Worm (Caenorhabditis elegans) whole organism, midembryonic: ENCODE results near the gene trd-1.

Source experiments
- T22C8.4 ChIP-seq: fragments of 200-800 bp; sonication (Bioruptor generic); IDR thresholded peaks from 2 replicates; pipeline ENCODE4 v1.3.6; 2022; ENCODE audit warnings: missing genetic modification characterization, missing compliant biosample characterization
- cog-1 ChIP-seq: sonication (generic microtip); optimal IDR thresholded peaks from 2 replicates; lab custom pipeline; 2016; ENCODE audit warnings: missing genetic modification characterization, missing compliant biosample characterization
- flt-1 ChIP-seq: fragments of 200-800 bp; sonication (Bioruptor generic); IDR thresholded peaks from 2 replicates; pipeline ENCODE4 v1.3.6; 2022; ENCODE audit warnings: missing genetic modification characterization, missing compliant biosample characterization
- klf-2 ChIP-seq: fragments of 200-800 bp; sonication (Bioruptor generic); conservative IDR thresholded peaks from 2 replicates; pipeline ENCODE4 v1.3.6; 2022; ENCODE audit warnings: missing genetic modification reagents, missing genetic modification characterization, missing compliant biosample characterization
- med-1 ChIP-seq: sonication (generic microtip); optimal IDR thresholded peaks from 2 replicates; lab custom pipeline; 2017; ENCODE audit warnings: missing genetic modification characterization, mild to moderate bottlenecking, missing compliant biosample characterization, antibody characterized with exemption, missing genetic modification reagents; ENCODE audit not compliant: insufficient read depth
- ref-1 ChIP-seq: fragments of 200-800 bp; sonication (Bioruptor generic); conservative IDR thresholded peaks from 2 replicates; pipeline ENCODE4 v1.3.6; 2022; ENCODE audit warnings: missing genetic modification reagents, missing genetic modification characterization, missing compliant biosample characterization
- tab-1 ChIP-seq: fragments of 200-800 bp; sonication (Bioruptor generic); IDR thresholded peaks from 2 replicates; pipeline ENCODE4 v1.3.6; 2022; ENCODE audit warnings: missing genetic modification characterization, missing compliant biosample characterization
- ztf-23 ChIP-seq: fragments of 200-800 bp; sonication (Bioruptor generic); IDR thresholded peaks from 2 replicates; pipeline ENCODE4 v1.3.6; 2022; ENCODE audit warnings: missing genetic modification reagents, missing genetic modification characterization, missing compliant biosample characterization
- ztf-29 ChIP-seq: fragments of 200-800 bp; sonication (Bioruptor generic); IDR thresholded peaks from 2 replicates; pipeline ENCODE4 v1.3.6; 2022; ENCODE audit warnings: missing genetic modification reagents, missing genetic modification characterization, missing compliant biosample characterization

The trd-1 gene

ce11 chrIII:7378522-7378921 lies 7.5 kb upstream of the trd-1 start:
- TF ChIP-seq klf-2 (no peak), cog-1 (tag; lab: Kevin White, UChicago) (no peak), flt-1 (GFP tag; lab: Robert Waterston, UW) (no peak), ztf-29 (no peak), T22C8.4 (GFP tag; lab: Robert Waterston, UW) (no peak), ztf-23 (GFP tag; lab: Robert Waterston, UW) (no peak), tab-1 (GFP tag; lab: Robert Waterston, UW) (no peak)

- TF ChIP-seq med-1 (GFP tag; lab: Kevin White, UChicago) (no peak), cog-1 (tag; lab: Kevin White, UChicago) (no peak), T22C8.4 (GFP tag; lab: Robert Waterston, UW) (no peak), flt-1 (GFP tag; lab: Robert Waterston, UW) (no peak), ref-1 (no peak)
Observed at ce11 chrIII:7378945-7379344, 7.1 kb upstream of the trd-1 start, which contains the start of gene T20B12.7. Gene T20B12.7, minus strand, starts transcription at chrIII:7379045.

ce11 chrIII:7380120-7380519 lies 5.9 kb upstream of the trd-1 start:
- TF ChIP-seq tab-1 (GFP tag; lab: Robert Waterston, UW) (no peak), ztf-23 (GFP tag; lab: Robert Waterston, UW) (no peak), ztf-29 (no peak), med-1 (GFP tag; lab: Kevin White, UChicago) (no peak), flt-1 (GFP tag; lab: Robert Waterston, UW) (no peak), T22C8.4 (GFP tag; lab: Robert Waterston, UW) (no peak), ref-1 (no peak), klf-2 (no peak), cog-1 (tag; lab: Kevin White, UChicago) (no peak)

ce11 chrIII:7381546-7382171 lies 4.4 kb upstream of the trd-1 start, which contains the start of the genes hmg-4 and T20B12.3:
Gene hmg-4, minus strand, starts transcription at chrIII:7381596.
Gene T20B12.3, plus strand, starts transcription at chrIII:7382115.
- TF ChIP-seq T22C8.4 (GFP tag; lab: Robert Waterston, UW) (no peak), flt-1 (GFP tag; lab: Robert Waterston, UW) (no peak), tab-1 (GFP tag; lab: Robert Waterston, UW) (no peak), cog-1 (tag; lab: Kevin White, UChicago) (no peak), med-1 (GFP tag; lab: Kevin White, UChicago) (no peak), klf-2 (no peak), ztf-29 (no peak), ref-1 (no peak), ztf-23 (GFP tag; lab: Robert Waterston, UW) (no peak)

ce11 chrIII:7383733-7384132 lies 2.3 kb upstream of the trd-1 start, which contains the start of gene tbp-1:
Gene tbp-1, plus strand, starts transcription at chrIII:7384033.
- TF ChIP-seq ztf-23 (GFP tag; lab: Robert Waterston, UW): no peak
- no peak for TF ChIP-seq ztf-29
- TF ChIP-seq cog-1 (tag; lab: Kevin White, UChicago): no peak
- no peak for TF ChIP-seq T22C8.4 (GFP tag; lab: Robert Waterston, UW)
- TF ChIP-seq ref-1: no peak

ce11 chrIII:7386539-7386938 lies 510 bp downstream of the trd-1 start:
- TF ChIP-seq ztf-23 (GFP tag; lab: Robert Waterston, UW) (0 out of 2 replicates have a peak, but pooled peaks have one; percentile 37), flt-1 (GFP tag; lab: Robert Waterston, UW) (0 out of 2 replicates have a peak, but pooled peaks have one; percentile 50)

ce11 chrIII:7387359-7387758 lies 1.3 kb downstream of the trd-1 start:
- TF ChIP-seq ztf-29: no peak
- 0 out of 2 replicates have a peak, but pooled peaks have one; percentile 33 for TF ChIP-seq ztf-23 (GFP tag; lab: Robert Waterston, UW)
- TF ChIP-seq T22C8.4 (GFP tag; lab: Robert Waterston, UW): no peak

- TF ChIP-seq med-1 (GFP tag; lab: Kevin White, UChicago) (no peak), klf-2 (no peak)
Observed at ce11 chrIII:7395354-7395753, 9.3 kb downstream of the trd-1 start, which contains the start of gene lgc-50. Gene lgc-50, minus strand, starts transcription at chrIII:7395454.

ce11 chrIII:7397196-7397595 lies 11.2 kb downstream of the trd-1 start:
- TF ChIP-seq flt-1 (GFP tag; lab: Robert Waterston, UW) (no peak), klf-2 (no peak), ref-1 (no peak), tab-1 (GFP tag; lab: Robert Waterston, UW) (no peak), cog-1 (tag; lab: Kevin White, UChicago) (no peak), ztf-23 (GFP tag; lab: Robert Waterston, UW) (no peak), T22C8.4 (GFP tag; lab: Robert Waterston, UW) (no peak), ztf-29 (no peak), med-1 (GFP tag; lab: Kevin White, UChicago) (no peak)

- TF ChIP-seq flt-1 (GFP tag; lab: Robert Waterston, UW): no peak
Observed at ce11 chrIII:7399004-7399403, 13.0 kb downstream of the trd-1 start.
